Worm (Caenorhabditis elegans): ENCODE measurements around the gene lys-5.

The lys-5 gene

ce11 chrIV:11635437-11636408, 10.3 kb upstream of the lys-5 start, which contains the start of gene mars-1 (continued):
- TF ChIP-seq egl-27 (tag; optimal IDR thresholded peaks at IDR 0.05): no peak
- TF ChIP-seq nhr-77 (tag; optimal IDR thresholded peaks at IDR 0.05): peak; percentile 74
- TF ChIP-seq dsc-1 (tag; optimal IDR thresholded peaks at IDR 0.05): peak; percentile 52
- TF ChIP-seq hlh-4 (tag; optimal IDR thresholded peaks at IDR 0.05): no peak
- TF ChIP-seq ets-5 (GFP tag; IDR thresholded peaks at IDR 0.05): no peak
- no peak for TF ChIP-seq hlh-17 (GFP tag; optimal IDR thresholded peaks at IDR 0.05; ENCODE audit: borderline replicate concordance)
- TF ChIP-seq F16B12.6 (tag; optimal IDR thresholded peaks at IDR 0.05): peak; percentile 19
- no peak for TF ChIP-seq tlp-1 (tag; optimal IDR thresholded peaks at IDR 0.05)
- peak in 1 of 6 experiments; percentile 14 for TF ChIP-seq elt-3 (tag; optimal IDR thresholded peaks at IDR 0.05)
- TF ChIP-seq nhr-90 (tag; optimal IDR thresholded peaks at IDR 0.05; ENCODE audit: poor library complexity): peak; percentile 80
- peak; percentile 4 for TF ChIP-seq ztf-4 (tag; optimal IDR thresholded peaks at IDR 0.05)
- TF ChIP-seq zip-4 (GFP tag; optimal IDR thresholded peaks at IDR 0.05): no peak
- no peak for TF ChIP-seq efl-3 (GFP tag; optimal IDR thresholded peaks at IDR 0.05)
- TF ChIP-seq blmp-1 (tag; optimal IDR thresholded peaks at IDR 0.05): peak; percentile 12
- TF ChIP-seq lir-3 (tag; optimal IDR thresholded peaks at IDR 0.05; ENCODE audit: poor library complexity): peak; percentile 76
- no peak for TF ChIP-seq unc-30 (tag; optimal IDR thresholded peaks at IDR 0.05)
- peak; percentile 56 for TF ChIP-seq unc-86 (tag; optimal IDR thresholded peaks at IDR 0.05)
- TF ChIP-seq mep-1 (tag; optimal IDR thresholded peaks at IDR 0.05): peak; percentile 84
- peak; percentile 16 for TF ChIP-seq elt-2 (tag; optimal IDR thresholded peaks at IDR 0.05)
- TF ChIP-seq ama-1 (optimal IDR thresholded peaks at IDR 0.05): no peak
- TF ChIP-seq lin-13 (GFP tag; optimal IDR thresholded peaks at IDR 0.05): peak; percentile 30
- TF ChIP-seq sptf-1 (tag; optimal IDR thresholded peaks at IDR 0.05): no peak
- TF ChIP-seq skn-1 (tag; optimal IDR thresholded peaks at IDR 0.05): peak; percentile 34
- TF ChIP-seq mab-9 (GFP tag; IDR thresholded peaks at IDR 0.05): no peak
- TF ChIP-seq nhr-11 (tag; optimal IDR thresholded peaks at IDR 0.05): no peak
- TF ChIP-seq nhr-47 (tag; optimal IDR thresholded peaks at IDR 0.05): peak; percentile 82
- TF ChIP-seq ceh-88 (GFP tag; IDR thresholded peaks at IDR 0.05): peak; percentile 60; the same call in 1 of the 2 replicates
- TF ChIP-seq ceh-90 (tag; optimal IDR thresholded peaks at IDR 0.05): peak; percentile 45
- TF ChIP-seq nhr-19 (GFP tag; conservative IDR thresholded peaks at IDR 0.05): peak; percentile 51
- TF ChIP-seq unc-98 (GFP tag; IDR thresholded peaks at IDR 0.05): peak; percentile 7; the same call in 1 of the 2 replicates
- TF ChIP-seq grh-1 (GFP tag; IDR thresholded peaks at IDR 0.05): no peak; the same call in 1 of the 2 replicates
- peak; percentile 86 for TF ChIP-seq nhr-20 (tag; optimal IDR thresholded peaks at IDR 0.05)
- no peak for TF ChIP-seq fkh-4 (tag; optimal IDR thresholded peaks at IDR 0.05; ENCODE audit: borderline replicate concordance)
- peak; percentile 52 for TF ChIP-seq lin-15B (tag; optimal IDR thresholded peaks at IDR 0.05)
- TF ChIP-seq fos-1 (tag; optimal IDR thresholded peaks at IDR 0.05): no peak
- peak; percentile 17 for TF ChIP-seq snpc-4 (tag; optimal IDR thresholded peaks at IDR 0.05)
- no peak for TF ChIP-seq aha-1 (tag; optimal IDR thresholded peaks at IDR 0.05)
- no peak for TF ChIP-seq alr-1 (tag; optimal IDR thresholded peaks at IDR 0.05; ENCODE audit: borderline replicate concordance)
- TF ChIP-seq nhr-84 (tag; optimal IDR thresholded peaks at IDR 0.05): no peak
- no peak for TF ChIP-seq mef-2 (tag; optimal IDR thresholded peaks at IDR 0.05)

DNA sequence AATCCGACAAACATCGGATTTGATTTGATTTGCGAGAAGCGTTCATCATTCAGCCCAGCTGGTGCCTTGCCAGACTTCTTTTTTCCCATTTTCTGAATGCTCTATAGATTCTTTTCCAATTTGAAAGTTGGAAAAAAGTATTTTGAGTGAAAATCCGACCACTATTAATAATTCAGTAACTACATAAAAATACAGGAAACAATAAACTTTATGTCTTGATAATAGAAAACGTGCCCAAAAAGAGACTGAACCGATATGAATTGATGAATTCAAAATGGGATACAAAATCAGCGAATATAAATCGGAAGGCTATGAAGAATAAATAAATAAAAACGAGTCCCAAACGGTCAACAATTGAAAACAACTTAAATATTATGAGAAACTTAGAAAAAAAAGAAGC, 6.4 kb upstream of the lys-5 start, which contains the start of gene F58B3.4:
Gene F58B3.4, minus strand, starts transcription at position 101 of the 400 bp plus-strand sequence.
- TF ChIP-seq lin-35 (GFP tag; optimal IDR thresholded peaks at IDR 0.05): no peak
- no peak for TF ChIP-seq nhr-77 (tag; optimal IDR thresholded peaks at IDR 0.05)
- TF ChIP-seq swsn-7 (tag; optimal IDR thresholded peaks at IDR 0.05): no peak
- TF ChIP-seq ceh-82 (tag; optimal IDR thresholded peaks at IDR 0.05): no peak
- no peak for TF ChIP-seq nhr-90 (tag; optimal IDR thresholded peaks at IDR 0.05; ENCODE audit: poor library complexity)
- TF ChIP-seq C04F5.9 (tag; optimal IDR thresholded peaks at IDR 0.05): no peak
- TF ChIP-seq lsy-2 (tag; optimal IDR thresholded peaks at IDR 0.05): no peak
- no peak for TF ChIP-seq sptf-1 (tag; optimal IDR thresholded peaks at IDR 0.05)
- no peak for TF ChIP-seq zip-4 (GFP tag; optimal IDR thresholded peaks at IDR 0.05)
- no peak for TF ChIP-seq nhr-11 (tag; optimal IDR thresholded peaks at IDR 0.05)
- no peak for TF ChIP-seq nhr-20 (tag; optimal IDR thresholded peaks at IDR 0.05)
- TF ChIP-seq nhr-28 (tag; optimal IDR thresholded peaks at IDR 0.05): no peak

Data from whole organism, L1 larva.